Worm (Caenorhabditis elegans) whole organism, L3 larva: ENCODE results near the gene Y54G2A.32.

Experiments
- R02D3.7 ChIP-seq: fragments of 150-350 bp; optimal IDR thresholded peaks from 2 replicates; lab custom pipeline; 2014; ENCODE audit warnings: missing biosample characterization, missing genetic modification characterization
- ama-1 ChIP-seq: fragments of 150-350 bp; optimal IDR thresholded peaks from 2 replicates; lab custom pipeline; 2018
- ceh-28 ChIP-seq: fragments of 150-350 bp; optimal IDR thresholded peaks from 2 replicates; lab custom pipeline; 2014; ENCODE audit warnings: missing biosample characterization, missing genetic modification reagents, missing genetic modification characterization
- ceh-9 ChIP-seq: sonication (generic microtip); optimal IDR thresholded peaks from 2 replicates; lab custom pipeline; 2018; ENCODE audit warnings: missing biosample characterization, missing genetic modification characterization
- daf-12 ChIP-seq: fragments of 150-350 bp; optimal IDR thresholded peaks from 2 replicates; lab custom pipeline; 2014; ENCODE audit warnings: missing biosample characterization, missing genetic modification reagents, missing genetic modification characterization
- egl-27 ChIP-seq: sonication (generic microtip); optimal IDR thresholded peaks from 4 replicates; lab custom pipeline; 2017; ENCODE audit warnings: missing biosample characterization, missing genetic modification reagents, missing genetic modification characterization
- elt-1 ChIP-seq: fragments of 150-350 bp; optimal IDR thresholded peaks from 2 replicates; lab custom pipeline; 2014; ENCODE audit warnings: missing biosample characterization, missing genetic modification characterization
- elt-2 ChIP-seq: sonication (generic microtip); optimal IDR thresholded peaks from 2 replicates; lab custom pipeline; 2016; ENCODE audit warnings: missing genetic modification reagents, mild to moderate bottlenecking, missing genetic modification characterization, missing compliant biosample characterization
- eor-1 ChIP-seq, 2 experiments: fragments of 150-350 bp; optimal IDR thresholded peaks; 2 replicates each; lab custom pipeline; 2014 to 2018; ENCODE audit warnings: missing biosample characterization in 2 of 2, missing genetic modification characterization in 2 of 2
- fkh-10 ChIP-seq: sonication (generic microtip); optimal IDR thresholded peaks from 2 replicates; lab custom pipeline; 2017; ENCODE audit warnings: missing biosample characterization, missing genetic modification reagents, missing genetic modification characterization
- fkh-2 ChIP-seq: fragments of 150-350 bp; optimal IDR thresholded peaks from 2 replicates; lab custom pipeline; 2014; ENCODE audit warnings: missing biosample characterization, missing genetic modification reagents, missing genetic modification characterization
- lin-15B ChIP-seq: fragments of 150-350 bp; optimal IDR thresholded peaks from 2 replicates; lab custom pipeline; 2014; ENCODE audit warnings: missing biosample characterization, missing genetic modification characterization
- lin-39 ChIP-seq: fragments of 150-350 bp; optimal IDR thresholded peaks from 2 replicates; lab custom pipeline; 2018; ENCODE audit warnings: missing biosample characterization, missing genetic modification reagents, missing genetic modification characterization
- lsy-12 ChIP-seq: sonication (generic microtip); optimal IDR thresholded peaks from 2 replicates; lab custom pipeline; 2016; ENCODE audit warnings: mild to moderate bottlenecking, missing genetic modification characterization, missing compliant biosample characterization
- mml-1 ChIP-seq: fragments of 150-350 bp; sonication (generic microtip); optimal IDR thresholded peaks from 3 replicates; lab custom pipeline; 2014; ENCODE audit warnings: missing biosample characterization, missing genetic modification characterization
- nhr-11 ChIP-seq: fragments of 150-350 bp; optimal IDR thresholded peaks from 2 replicates; lab custom pipeline; 2014; ENCODE audit warnings: missing biosample characterization, missing genetic modification characterization
- nhr-12 ChIP-seq: fragments of 150-350 bp; optimal IDR thresholded peaks from 2 replicates; lab custom pipeline; 2014; ENCODE audit warnings: missing biosample characterization, missing genetic modification characterization
- nhr-23 ChIP-seq: fragments of 150-350 bp; optimal IDR thresholded peaks from 2 replicates; lab custom pipeline; 2014; ENCODE audit warnings: missing biosample characterization, missing genetic modification reagents, missing genetic modification characterization
- nhr-237 ChIP-seq: fragments of 150-350 bp; optimal IDR thresholded peaks from 2 replicates; lab custom pipeline; 2014; ENCODE audit warnings: missing biosample characterization, missing genetic modification characterization
- nhr-43 ChIP-seq: sonication (generic microtip); optimal IDR thresholded peaks from 2 replicates; lab custom pipeline; 2016; ENCODE audit warnings: mild to moderate bottlenecking, missing genetic modification characterization, missing compliant biosample characterization; ENCODE audit not compliant: poor library complexity, severe bottlenecking
- nhr-67 ChIP-seq: fragments of 150-350 bp; optimal IDR thresholded peaks from 2 replicates; lab custom pipeline; 2014; ENCODE audit warnings: missing biosample characterization, missing genetic modification characterization
- nhr-76 ChIP-seq: fragments of 150-350 bp; sonication (generic microtip); optimal IDR thresholded peaks from 5 replicates; lab custom pipeline; 2014; ENCODE audit warnings: missing biosample characterization, missing genetic modification characterization
- pqm-1 ChIP-seq: fragments of 150-350 bp; optimal IDR thresholded peaks from 2 replicates; lab custom pipeline; 2017; ENCODE audit warnings: missing biosample characterization, missing genetic modification characterization, inconsistent platforms
- sea-2 ChIP-seq: fragments of 150-350 bp; sonication (generic microtip); optimal IDR thresholded peaks from 4 replicates; lab custom pipeline; 2014; ENCODE audit warnings: missing biosample characterization, missing genetic modification reagents, missing genetic modification characterization
- skn-1 ChIP-seq: fragments of 150-350 bp; optimal IDR thresholded peaks from 2 replicates; lab custom pipeline; 2014; ENCODE audit warnings: missing biosample characterization, missing genetic modification characterization
- snpc-4 ChIP-seq: fragments of 150-350 bp; optimal IDR thresholded peaks from 2 replicates; lab custom pipeline; 2014; ENCODE audit warnings: missing biosample characterization, missing genetic modification characterization
- unc-39 ChIP-seq: sonication (generic microtip); optimal IDR thresholded peaks from 4 replicates; lab custom pipeline; 2017; ENCODE audit warnings: missing biosample characterization, missing genetic modification characterization
- unc-62 ChIP-seq: fragments of 150-350 bp; sonication (generic microtip); optimal IDR thresholded peaks from 4 replicates; lab custom pipeline; 2014; ENCODE audit warnings: missing biosample characterization, missing genetic modification reagents, missing genetic modification characterization
- zag-1 ChIP-seq: fragments of 150-350 bp; optimal IDR thresholded peaks from 2 replicates; lab custom pipeline; 2014; ENCODE audit warnings: missing biosample characterization, missing genetic modification characterization
- ztf-11 ChIP-seq: fragments of 150-350 bp; optimal IDR thresholded peaks from 2 replicates; lab custom pipeline; 2014; ENCODE audit warnings: missing biosample characterization, missing genetic modification characterization

Gene Y54G2A.32

ce11 chrIV:2819633-2820032 is 15.9 kb downstream of the Y54G2A.32 start, which contains the start of gene Y54G2A.13:
Y54G2A.13 (minus strand) TSS chrIV:2819733.
- no peak for TF ChIP-seq nhr-43 (tag; lab: Kevin White, UChicago)
- TF ChIP-seq fkh-10: no peak
- TF ChIP-seq zag-1 (tag; lab: Kevin White, UChicago): no peak
- no peak for TF ChIP-seq ztf-11 (tag; lab: Kevin White, UChicago)
- no peak for TF ChIP-seq lin-15B (tag; lab: Kevin White, UChicago)
- no peak for TF ChIP-seq snpc-4 (tag; lab: Kevin White, UChicago)
- TF ChIP-seq R02D3.7 (tag; lab: Kevin White, UChicago): no peak
- TF ChIP-seq ama-1 (lab: Kevin White, UChicago): no peak
- TF ChIP-seq ceh-9: no peak
- no peak for TF ChIP-seq fkh-2 (tag; lab: Kevin White, UChicago)
- no peak for TF ChIP-seq unc-62
- TF ChIP-seq daf-12 (tag; lab: Kevin White, UChicago): no peak
- no peak for TF ChIP-seq pqm-1 (tag; lab: Kevin White, UChicago)
- no peak for TF ChIP-seq unc-39 (tag; lab: Kevin White, UChicago)
- no peak for TF ChIP-seq skn-1 (tag; lab: Kevin White, UChicago)

DNA sequence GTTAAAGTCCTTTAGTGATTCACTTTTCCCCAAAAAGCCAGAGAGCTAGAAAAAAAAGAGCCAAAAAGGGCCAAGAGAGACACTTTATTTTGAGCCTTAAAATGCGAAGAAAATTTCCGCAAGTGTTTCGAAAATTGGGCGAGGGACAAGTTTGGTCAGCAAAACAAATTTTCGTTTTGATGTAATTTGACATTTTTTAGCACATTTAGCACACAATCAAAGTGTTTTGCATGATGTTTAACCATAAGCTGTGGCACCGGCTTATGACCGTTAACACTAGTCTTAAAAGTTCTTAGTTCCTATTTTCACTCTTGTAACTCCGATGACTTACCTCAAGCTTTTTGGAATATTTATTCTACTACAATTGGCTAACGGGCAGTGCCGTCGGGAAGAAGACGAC is 16.7 kb downstream of the Y54G2A.32 start, which contains the start of gene Y54G2A.37:
TSS of gene Y54G2A.37 (plus strand) at position 301 of the 400 bp plus-strand sequence.
- no peak for TF ChIP-seq sea-2 (GFP tag; lab: Kevin White, UChicago)
- no peak for TF ChIP-seq unc-62
- no peak for TF ChIP-seq ceh-28
- TF ChIP-seq, all 47 proteins: peak for 0

ce11 chrIV:2823446-2823845 is 19.7 kb downstream of the Y54G2A.32 start, which contains the start of gene clec-80:
clec-80 (plus strand) TSS chrIV:2823746.
- TF ChIP-seq nhr-12: no peak
- TF ChIP-seq elt-2 (tag; lab: Kevin White, UChicago): no peak
- no peak for TF ChIP-seq lin-15B (tag; lab: Kevin White, UChicago)
- no peak for TF ChIP-seq eor-1 (tag; optimal IDR thresholded peaks at IDR 0.05; lab: Kevin White, UChicago)

ce11 chrIV:2825460-2826103 is 21.8 kb downstream of the Y54G2A.32 start:
- TF ChIP-seq snpc-4 (tag; lab: Kevin White, UChicago) (peak; percentile 24), lsy-12 (peak; percentile 53), lin-39 (tag; lab: Kevin White, UChicago) (no peak)

ce11 chrIV:2826335-2826734 is 22.6 kb downstream of the Y54G2A.32 start:
- TF ChIP-seq nhr-76 (tag; lab: Kevin White, UChicago): no peak

DNA sequence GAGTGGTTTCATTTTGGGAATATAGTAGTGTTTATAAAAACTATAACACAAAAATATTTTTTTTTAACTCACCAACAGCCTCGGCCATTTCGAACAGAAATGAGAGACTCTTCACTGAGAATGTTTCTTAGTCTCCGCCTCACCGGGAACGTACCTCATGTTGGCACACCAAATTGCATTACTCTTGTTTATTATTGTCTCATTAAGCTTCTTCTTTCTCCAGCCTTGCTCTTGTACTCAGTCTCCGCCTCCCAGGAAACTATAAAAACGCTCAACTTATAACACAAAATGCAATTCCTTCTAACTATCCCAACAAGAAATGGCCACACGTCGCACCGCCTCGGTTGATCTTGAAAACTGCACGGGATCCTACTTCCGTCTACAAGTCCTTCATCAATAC is 28.8 kb downstream of the Y54G2A.32 start, which contains the start of the genes Y54G2A.48 and pudl-1:
TSS of gene Y54G2A.48 (minus strand) at position 101 of the 400 bp plus-strand sequence.
TSS of gene pudl-1 (plus strand) at position 320 of the 400 bp plus-strand sequence.
- no peak for TF ChIP-seq lsy-12
- no peak for TF ChIP-seq nhr-237 (tag; lab: Kevin White, UChicago)
- TF ChIP-seq ama-1 (lab: Kevin White, UChicago): no peak
- TF ChIP-seq ceh-9: no peak
- TF ChIP-seq elt-2 (tag; lab: Kevin White, UChicago): no peak
- no peak for TF ChIP-seq elt-1 (tag; lab: Kevin White, UChicago)
- TF ChIP-seq unc-62: no peak
- no peak for TF ChIP-seq egl-27
- no peak for TF ChIP-seq nhr-11
- TF ChIP-seq sea-2 (GFP tag; lab: Kevin White, UChicago): no peak
- TF ChIP-seq nhr-67 (tag; lab: Kevin White, UChicago): no peak
- no peak for TF ChIP-seq daf-12 (tag; lab: Kevin White, UChicago)
- TF ChIP-seq, all 47 proteins: peak for 0

ce11 chrIV:2834516-2834915 is 30.8 kb downstream of the Y54G2A.32 start, which contains the start of gene pudl-2:
pudl-2 (plus strand) TSS chrIV:2834816.
- TF ChIP-seq lin-15B (tag; lab: Kevin White, UChicago): no peak
- no peak for TF ChIP-seq unc-39 (tag; lab: Kevin White, UChicago)
- no peak for TF ChIP-seq skn-1 (tag; lab: Kevin White, UChicago)
- no peak for TF ChIP-seq nhr-23 (tag; lab: Kevin White, UChicago)
- TF ChIP-seq mml-1 (tag; lab: Kevin White, UChicago): no peak
